In genomic region chrX:8416819-8417218, ce11 we compare ENCODE assay signal across 3 worm cellular contexts.
TF ChIP-seq lines count a peak whose summit lies in the region.

Gene ced-8, minus strand, starts transcription at chrX:8416919.

TF ChIP-seq in whole organism, L3 larva, 47 proteins besides CTCF, POLR2A, EP300 and RAD21:
- TF ChIP-seq nhr-43 (tag; optimal IDR thresholded peaks at IDR 0.05; lab: Kevin White, UChicago; ENCODE audit: poor library complexity, severe bottlenecking) (peak; percentile 35), unc-39 (tag; optimal IDR thresholded peaks at IDR 0.05; lab: Kevin White, UChicago) (no peak), egl-5 (tag; optimal IDR thresholded peaks at IDR 0.05; lab: Kevin White, UChicago) (no peak), ceh-9 (tag; optimal IDR thresholded peaks at IDR 0.05; lab: Kevin White, UChicago) (no peak), elt-1 (tag; optimal IDR thresholded peaks at IDR 0.05; lab: Kevin White, UChicago) (no peak), lsy-12 (tag; optimal IDR thresholded peaks at IDR 0.05; lab: Kevin White, UChicago) (no peak), fkh-2 (tag; optimal IDR thresholded peaks at IDR 0.05; lab: Kevin White, UChicago) (no peak)

TF ChIP-seq in whole organism, late embryonic, 69 proteins besides CTCF, POLR2A, EP300 and RAD21:
- TF ChIP-seq ceh-9 (tag; optimal IDR thresholded peaks at IDR 0.05; lab: Kevin White, UChicago) (no peak), ceh-31 (tag; optimal IDR thresholded peaks at IDR 0.05; lab: Kevin White, UChicago) (peak; percentile 31), unc-3 (GFP tag; conservative IDR thresholded peaks at IDR 0.05; lab: Robert Waterston, UW) (no peak), unc-3 (tag; optimal IDR thresholded peaks at IDR 0.05; lab: Kevin White, UChicago) (no peak), unc-86 (tag; optimal IDR thresholded peaks at IDR 0.05; lab: Kevin White, UChicago) (no peak), ets-4 (tag; optimal IDR thresholded peaks at IDR 0.05; lab: Kevin White, UChicago) (no peak), nhr-11 (tag; optimal IDR thresholded peaks at IDR 0.05; lab: Kevin White, UChicago) (no peak)

TF ChIP-seq in whole organism, mixed stage, embryonic, 35 proteins besides CTCF, POLR2A, EP300 and RAD21:
- TF ChIP-seq unc-120 (tag; optimal IDR thresholded peaks at IDR 0.05; lab: Kevin White, UChicago; ENCODE audit: poor library complexity, severe bottlenecking) (no peak), nhr-2 (tag; optimal IDR thresholded peaks at IDR 0.05; lab: Kevin White, UChicago) (peak; percentile 63), cnd-1 (tag; optimal IDR thresholded peaks at IDR 0.05; lab: Kevin White, UChicago) (no peak), ceh-39 (tag; optimal IDR thresholded peaks at IDR 0.05; lab: Kevin White, UChicago) (peak; percentile 40), blmp-1 (tag; optimal IDR thresholded peaks at IDR 0.05; lab: Kevin White, UChicago) (no peak), zip-8 (tag; optimal IDR thresholded peaks at IDR 0.05; lab: Kevin White, UChicago) (peak; percentile 25), bed-3 (GFP tag; optimal IDR thresholded peaks at IDR 0.05; lab: Kevin White, UChicago) (no peak), unc-62 (GFP tag; optimal IDR thresholded peaks at IDR 0.05; lab: Kevin White, UChicago) (no peak)
